Fruit fly (Drosophila melanogaster): Measurements from ENCODE around the gene Drak.

Gene Drak

DNA sequence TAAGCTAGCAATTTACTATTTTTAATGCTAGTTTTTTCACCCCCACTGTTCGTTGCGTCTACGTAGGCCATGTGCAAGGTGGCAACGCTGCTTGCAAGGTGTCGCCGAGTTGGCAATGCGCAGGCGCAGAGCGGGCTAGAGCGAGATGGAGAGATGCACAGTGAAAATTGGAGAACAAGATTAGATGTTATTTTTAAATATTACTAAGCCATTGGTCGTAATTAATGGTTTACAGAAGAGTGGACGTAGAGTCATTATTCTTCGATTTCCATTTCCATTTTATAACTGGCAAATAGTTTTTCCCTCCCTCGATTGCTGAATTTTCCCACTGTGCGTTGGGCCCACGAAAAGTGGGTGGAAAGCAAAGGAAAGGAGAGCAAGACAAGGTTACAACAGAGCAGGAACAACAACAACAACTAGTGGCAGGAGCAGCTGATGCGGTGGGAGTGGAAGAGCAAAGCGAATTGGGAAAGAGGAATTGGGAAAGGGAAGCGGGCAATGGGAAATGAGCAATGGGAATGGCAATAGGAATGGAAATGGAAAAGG is 40.0 kb upstream of the Drak start (continued):
- TF ChIP-seq prd (optimal IDR thresholded peaks at IDR 0.05): no peak
- peak; percentile 87 for TF ChIP-seq prd (GFP tag; IDR thresholded peaks at IDR 0.05)
- no peak for TF ChIP-seq CG7271 (tag; optimal IDR thresholded peaks at IDR 0.05)
- TF ChIP-seq dmrt11E (tag; optimal IDR thresholded peaks at IDR 0.05): peak; percentile 44
- TF ChIP-seq CG4707 (GFP tag; optimal IDR thresholded peaks at IDR 0.05): peak; percentile 92
- TF ChIP-seq maf-S (GFP tag; optimal IDR thresholded peaks at IDR 0.05): peak; percentile 31
- peak; percentile 66 for TF ChIP-seq CG10979 (tag; optimal IDR thresholded peaks at IDR 0.05)
- peak; percentile 82 for TF ChIP-seq gem (tag; optimal IDR thresholded peaks at IDR 0.05)
- TF ChIP-seq cwo (GFP tag; optimal IDR thresholded peaks at IDR 0.05): peak; percentile 78
- TF ChIP-seq knrl (GFP tag; IDR thresholded peaks at IDR 0.05; ENCODE audit: partially characterized antibody): peak; percentile 31; the same call in 1 of the 3 replicates
- TF ChIP-seq sr (GFP tag; IDR thresholded peaks at IDR 0.05): peak; percentile 75
- peak; percentile 65; the same call in 1 of the 2 replicates for TF ChIP-seq CG10321 (GFP tag; IDR thresholded peaks at IDR 0.05)
- no peak for TF ChIP-seq CG17912 (GFP tag; optimal IDR thresholded peaks at IDR 0.05)
- TF ChIP-seq CG34376 (GFP tag; optimal IDR thresholded peaks at IDR 0.05): peak; percentile 22
- peak; percentile 85 for TF ChIP-seq dysf (GFP tag; IDR thresholded peaks at IDR 0.05)
- peak; percentile 42 for TF ChIP-seq Deaf1 (tag; optimal IDR thresholded peaks at IDR 0.05)
- peak; percentile 79 for TF ChIP-seq mam (GFP tag; optimal IDR thresholded peaks at IDR 0.05)
- no peak for TF ChIP-seq D (optimal IDR thresholded peaks at IDR 0.05)
- peak; percentile 61 for TF ChIP-seq D (GFP tag; optimal IDR thresholded peaks at IDR 0.05)
- TF ChIP-seq CG8944 (GFP tag; optimal IDR thresholded peaks at IDR 0.05): peak; percentile 41
- TF ChIP-seq CG10366 (GFP tag; IDR thresholded peaks at IDR 0.05): peak; percentile 86
- TF ChIP-seq fu2 (GFP tag; optimal IDR thresholded peaks at IDR 0.05): peak; percentile 36
- TF ChIP-seq CG13123 (GFP tag; optimal IDR thresholded peaks at IDR 0.05): peak; percentile 7
- TF ChIP-seq nerfin-2 (GFP tag; IDR thresholded peaks at IDR 0.05; ENCODE audit: partially characterized antibody): no peak
- 0 out of 2 replicates have a peak, but pooled peaks have one; percentile 47 for TF ChIP-seq Gsc (GFP tag; IDR thresholded peaks at IDR 0.05)
- TF ChIP-seq CG11085 (GFP tag; IDR thresholded peaks at IDR 0.05): peak; percentile 63
- no peak for TF ChIP-seq pan (optimal IDR thresholded peaks at IDR 0.05)
- peak in 1 of 2 experiments; percentile 87 for TF ChIP-seq pan (GFP tag; optimal IDR thresholded peaks at IDR 0.05 in 1 of 2, IDR thresholded peaks at IDR 0.05 in 1 of 2)
- peak; percentile 76 for TF ChIP-seq Rx (GFP tag; IDR thresholded peaks at IDR 0.05)
- no peak for TF ChIP-seq CG6791 (GFP tag; IDR thresholded peaks at IDR 0.05; ENCODE audit: partially characterized antibody)
- TF ChIP-seq Hr51 (GFP tag; optimal IDR thresholded peaks at IDR 0.05): peak; percentile 45 to 78
- TF ChIP-seq org-1 (GFP tag; optimal IDR thresholded peaks at IDR 0.05): peak; percentile 78
- TF ChIP-seq CG8281 (tag; optimal IDR thresholded peaks at IDR 0.05): peak; percentile 20
- peak; percentile 74; the same call in 2 of the 3 replicates for TF ChIP-seq C15 (GFP tag; IDR thresholded peaks at IDR 0.05)
- TF ChIP-seq Dip2 (GFP tag; IDR thresholded peaks at IDR 0.05): no peak
- peak; percentile 63; the same call in 1 of the 2 replicates for TF ChIP-seq danr (GFP tag; IDR thresholded peaks at IDR 0.05)
- peak in 1 of 2 experiments; percentile 46 for TF ChIP-seq crp (GFP tag; optimal IDR thresholded peaks at IDR 0.05)
- 0 out of 3 replicates have a peak, but pooled peaks have one; percentile 17 for TF ChIP-seq vnd (GFP tag; IDR thresholded peaks at IDR 0.05; ENCODE audit: partially characterized antibody)
- TF ChIP-seq CG10431 (GFP tag; optimal IDR thresholded peaks at IDR 0.05): no peak
- no peak for TF ChIP-seq h (optimal IDR thresholded peaks at IDR 0.05)
- peak; percentile 55 for TF ChIP-seq CG15479 (GFP tag; optimal IDR thresholded peaks at IDR 0.05)
- TF ChIP-seq tup (GFP tag; optimal IDR thresholded peaks at IDR 0.05): no peak
- no peak for TF ChIP-seq TFAM (GFP tag; optimal IDR thresholded peaks at IDR 0.05)
- peak; percentile 73 for TF ChIP-seq CG14667 (GFP tag; IDR thresholded peaks at IDR 0.05)
- no peak for TF ChIP-seq Sin3A (optimal IDR thresholded peaks at IDR 0.05)
- TF ChIP-seq Kr (GFP tag; optimal IDR thresholded peaks at IDR 0.05): no peak
- peak; percentile 89 for TF ChIP-seq CG4360 (GFP tag; IDR thresholded peaks at IDR 0.05)
- peak; percentile 76 for TF ChIP-seq CG1024 (GFP tag; IDR thresholded peaks at IDR 0.05)
- TF ChIP-seq CG1647 (GFP tag; optimal IDR thresholded peaks at IDR 0.05): no peak
- TF ChIP-seq Stat92E (GFP tag; optimal IDR thresholded peaks at IDR 0.05): no peak

Data from whole organism, embryonic.